Worm (Caenorhabditis elegans): ENCODE results near the gene hil-2.

ce11 chrIV:6329339-6329738 lies 35.3 kb downstream of the hil-2 start, which contains the start of gene seu-1:
- TF ChIP-seq pha-4 (tag; optimal IDR thresholded peaks at IDR 0.05) (no peak), B0336.3 (GFP tag; IDR thresholded peaks at IDR 0.05) (no peak), B0019.2 (GFP tag; conservative IDR thresholded peaks at IDR 0.05) (no peak), K12H6.12 (tag; optimal IDR thresholded peaks at IDR 0.05) (no peak), egrh-3 (GFP tag; IDR thresholded peaks at IDR 0.05) (no peak), zim-3 (tag; optimal IDR thresholded peaks at IDR 0.05) (no peak), B0261.1 (tag; optimal IDR thresholded peaks at IDR 0.05) (no peak), F23B12.7 (tag; optimal IDR thresholded peaks at IDR 0.05; ENCODE audit: insufficient read depth) (no peak), lin-40 (tag; optimal IDR thresholded peaks at IDR 0.05) (no peak), ztf-22 (GFP tag; optimal IDR thresholded peaks at IDR 0.05) (no peak), dpl-1 (GFP tag; optimal IDR thresholded peaks at IDR 0.05) (no peak), rpc-1 (optimal IDR thresholded peaks at IDR 0.05) (no peak), rpc-1 (tag; optimal IDR thresholded peaks at IDR 0.05) (no peak), ceh-27 (GFP tag; optimal IDR thresholded peaks at IDR 0.05) (no peak), ama-1 (optimal IDR thresholded peaks at IDR 0.05) (no peak), ama-1 (GFP tag; optimal IDR thresholded peaks at IDR 0.05) (no peak)
